Worm (Caenorhabditis elegans) whole organism, L1 larva: ENCODE data around the gene ugt-38.

Experiments
- C04F5.9 ChIP-seq: sonication (generic microtip); optimal IDR thresholded peaks from 2 replicates; lab custom pipeline; 2016; ENCODE audit warnings: missing genetic modification characterization, missing compliant biosample characterization
- C34B4.2 ChIP-seq: sonication (generic microtip); optimal IDR thresholded peaks from 2 replicates; lab custom pipeline; 2017; ENCODE audit warnings: mild to moderate bottlenecking, missing genetic modification characterization, missing compliant biosample characterization
- aha-1 ChIP-seq: fragments of 150-350 bp; optimal IDR thresholded peaks from 2 replicates; lab custom pipeline; 2014; ENCODE audit warnings: missing biosample characterization, missing genetic modification characterization
- ama-1 ChIP-seq: fragments of 150-350 bp; optimal IDR thresholded peaks from 2 replicates; lab custom pipeline; 2014
- ceh-63 ChIP-seq: fragments of 200-800 bp; sonication (Bioruptor generic); optimal IDR thresholded peaks from 2 replicates; lab custom pipeline; 2018; ENCODE audit warnings: mild to moderate bottlenecking, missing genetic modification characterization, missing compliant biosample characterization
- ceh-8 ChIP-seq: fragments of 200-800 bp; sonication (Bioruptor generic); optimal IDR thresholded peaks from 2 replicates; lab custom pipeline; 2018; ENCODE audit warnings: mild to moderate bottlenecking, missing genetic modification characterization, moderate library complexity, missing compliant biosample characterization
- dpl-1 ChIP-seq, 3 experiments: fragments of 150-350 bp in 2 of 3; sonication (generic microtip) in 1 of 3; optimal IDR thresholded peaks; 2 replicates each; lab custom pipeline; 2014 to 2017; ENCODE audit warnings: missing biosample characterization in 3 of 3, missing genetic modification characterization in 3 of 3, missing genetic modification reagents in 3 of 3
- dsc-1 ChIP-seq: sonication (generic microtip); optimal IDR thresholded peaks from 2 replicates; lab custom pipeline; 2016; ENCODE audit warnings: mild to moderate bottlenecking, missing genetic modification characterization, missing compliant biosample characterization
- efl-1 ChIP-seq, 4 experiments: fragments of 150-350 bp; optimal IDR thresholded peaks in 3 of 4; peaks in 1 of 4; 1 replicate in 1 of 4; 2 replicates in 3 of 4; lab custom pipeline; 2014; ENCODE audit warnings: missing biosample characterization in 2 of 4, missing genetic modification characterization in 2 of 4, missing genetic modification reagents in 2 of 4
- ets-5 ChIP-seq: fragments of 200-800 bp; sonication (Bioruptor generic); IDR thresholded peaks from 2 replicates; pipeline ENCODE4 v1.3.6; 2022; ENCODE audit warnings: missing genetic modification characterization, missing compliant biosample characterization
- fkh-8 ChIP-seq: sonication (generic microtip); optimal IDR thresholded peaks from 2 replicates; lab custom pipeline; 2016; ENCODE audit warnings: mild to moderate bottlenecking, missing genetic modification characterization, missing compliant biosample characterization
- fos-1 ChIP-seq: fragments of 150-350 bp; optimal IDR thresholded peaks from 2 replicates; lab custom pipeline; 2014; ENCODE audit warnings: missing biosample characterization, missing genetic modification characterization
- hlh-17 ChIP-seq: fragments of 200-800 bp; sonication (Bioruptor generic); optimal IDR thresholded peaks from 2 replicates; lab custom pipeline; 2018; ENCODE audit warnings: missing genetic modification characterization, mild to moderate bottlenecking, missing compliant biosample characterization, moderate library complexity, borderline replicate concordance
- hpl-2 ChIP-seq: fragments of 150-350 bp; optimal IDR thresholded peaks from 2 replicates; lab custom pipeline; 2014; ENCODE audit warnings: missing biosample characterization, missing genetic modification reagents, missing genetic modification characterization
- lin-13 ChIP-seq: fragments of 150-350 bp; optimal IDR thresholded peaks from 2 replicates; lab custom pipeline; 2014; ENCODE audit warnings: missing biosample characterization, missing genetic modification reagents, missing genetic modification characterization
- lin-14 ChIP-seq: fragments of 200-800 bp; sonication (Bioruptor generic); optimal IDR thresholded peaks from 2 replicates; lab custom pipeline; 2018; ENCODE audit warnings: mild to moderate bottlenecking, missing genetic modification characterization, moderate library complexity, missing compliant biosample characterization
- lin-15B ChIP-seq: fragments of 150-350 bp; sonication (generic microtip); optimal IDR thresholded peaks from 3 replicates; lab custom pipeline; 2014; ENCODE audit warnings: missing biosample characterization, missing genetic modification characterization
- lin-35 ChIP-seq, 2 experiments: fragments of 150-350 bp; optimal IDR thresholded peaks; 2 replicates each; lab custom pipeline; 2014; ENCODE audit warnings: missing biosample characterization in 2 of 2, missing genetic modification characterization in 2 of 2, missing genetic modification reagents in 2 of 2
- lir-3 ChIP-seq: sonication (generic microtip); optimal IDR thresholded peaks from 2 replicates; lab custom pipeline; 2016; ENCODE audit warnings: mild to moderate bottlenecking, missing genetic modification characterization, moderate library complexity, missing compliant biosample characterization; ENCODE audit not compliant: poor library complexity
- mep-1 ChIP-seq: fragments of 150-350 bp; optimal IDR thresholded peaks from 2 replicates; lab custom pipeline; 2014; ENCODE audit warnings: missing biosample characterization, missing genetic modification characterization
- nhr-12 ChIP-seq: sonication (generic microtip); optimal IDR thresholded peaks from 2 replicates; lab custom pipeline; 2017; ENCODE audit warnings: missing biosample characterization, missing genetic modification characterization
- nhr-237 ChIP-seq: fragments of 150-350 bp; optimal IDR thresholded peaks from 2 replicates; lab custom pipeline; 2014; ENCODE audit warnings: missing biosample characterization, missing genetic modification characterization
- nhr-71 ChIP-seq: sonication (generic microtip); optimal IDR thresholded peaks from 2 replicates; lab custom pipeline; 2016; ENCODE audit warnings: mild to moderate bottlenecking, missing genetic modification characterization, moderate library complexity, missing compliant biosample characterization
- nhr-76 ChIP-seq: sonication (generic microtip); optimal IDR thresholded peaks from 2 replicates; lab custom pipeline; 2017; ENCODE audit warnings: missing biosample characterization, missing genetic modification characterization
- nhr-77 ChIP-seq: fragments of 150-350 bp; optimal IDR thresholded peaks from 2 replicates; lab custom pipeline; 2014; ENCODE audit warnings: missing biosample characterization, missing genetic modification characterization
- pax-3 ChIP-seq: fragments of 200-800 bp; sonication (Bioruptor generic); optimal IDR thresholded peaks from 2 replicates; lab custom pipeline; 2018; ENCODE audit warnings: mild to moderate bottlenecking, missing genetic modification characterization, moderate library complexity, missing compliant biosample characterization
- pqm-1 ChIP-seq: sonication (generic microtip); optimal IDR thresholded peaks from 3 replicates; lab custom pipeline; 2017; ENCODE audit warnings: missing biosample characterization, missing genetic modification characterization
- rnt-1 ChIP-seq: sonication (generic microtip); optimal IDR thresholded peaks from 2 replicates; lab custom pipeline; 2016; ENCODE audit warnings: mild to moderate bottlenecking, missing genetic modification characterization, moderate library complexity, missing compliant biosample characterization
- snu-23 ChIP-seq: sonication (generic microtip); optimal IDR thresholded peaks from 2 replicates; lab custom pipeline; 2016; ENCODE audit warnings: missing genetic modification characterization, missing compliant biosample characterization
- sptf-1 ChIP-seq: fragments of 150-350 bp; optimal IDR thresholded peaks from 2 replicates; lab custom pipeline; 2014; ENCODE audit warnings: missing biosample characterization, missing genetic modification characterization
- tbx-2 ChIP-seq: sonication (generic microtip); optimal IDR thresholded peaks from 2 replicates; lab custom pipeline; 2016; ENCODE audit warnings: missing genetic modification characterization, missing compliant biosample characterization
- unc-30 ChIP-seq: sonication (generic microtip); optimal IDR thresholded peaks from 2 replicates; lab custom pipeline; 2017; ENCODE audit warnings: missing biosample characterization, missing genetic modification characterization
- vab-15 ChIP-seq: sonication (generic microtip); optimal IDR thresholded peaks from 2 replicates; lab custom pipeline; 2017; ENCODE audit warnings: missing genotype, mild to moderate bottlenecking, missing genetic modification characterization, missing compliant biosample characterization
- xbp-1 ChIP-seq: sonication (generic microtip); optimal IDR thresholded peaks from 2 replicates; lab custom pipeline; 2016; ENCODE audit warnings: missing genetic modification characterization, missing compliant biosample characterization

The ugt-38 gene

DNA sequence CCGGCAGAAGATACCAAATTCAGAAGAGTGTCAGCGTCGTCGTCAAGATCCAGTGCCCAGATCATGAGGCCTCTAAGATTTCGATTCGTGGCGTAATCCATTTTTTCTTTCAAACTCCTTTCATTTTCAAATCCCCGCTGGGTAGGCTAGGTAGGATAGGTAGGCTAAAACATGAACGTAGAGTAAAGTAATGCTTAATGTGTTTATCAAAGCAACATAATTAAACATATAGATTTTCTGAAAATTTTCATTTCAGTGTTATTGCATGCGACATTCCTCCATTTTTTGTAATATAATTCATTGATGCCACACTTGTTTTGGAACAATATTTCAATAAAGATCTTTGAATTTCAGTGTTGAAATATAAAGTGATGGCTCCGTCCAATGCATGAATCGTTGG, 17.8 kb downstream of the ugt-38 start, which contains the start of gene T01C4.8:
TSS of gene T01C4.8 (minus strand) at position 101 of the 400 bp plus-strand sequence.
- TF ChIP-seq sptf-1 (tag; lab: Kevin White, UChicago) (no peak), tbx-2 (tag; lab: Kevin White, UChicago) (no peak), dsc-1 (no peak), efl-1 (optimal IDR thresholded peaks at IDR 0.05; lab: Kevin White, UChicago) (no peak), efl-1 (GFP tag; optimal IDR thresholded peaks at IDR 0.05 in 1 of 2; lab: Kevin White, UChicago) (peak in 1 of 2 experiments; percentile 13)

DNA sequence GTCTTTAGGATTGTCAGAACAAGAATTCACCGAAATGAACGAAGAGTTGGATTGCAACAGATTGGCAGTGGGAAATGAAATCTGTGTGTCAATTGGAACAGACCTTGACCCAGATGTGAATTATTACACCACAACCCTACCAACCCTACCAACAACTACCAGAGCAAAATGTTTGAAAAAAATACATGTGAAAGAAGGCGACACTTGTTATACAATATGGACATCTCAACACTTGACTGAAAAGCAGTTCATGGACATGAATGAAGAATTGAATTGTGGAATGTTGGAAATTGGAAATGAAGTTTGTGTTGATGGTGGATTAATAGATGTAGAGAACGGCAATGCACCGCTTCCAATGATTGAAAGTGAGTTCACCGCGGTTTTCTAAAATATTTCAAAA, 23.3 kb downstream of the ugt-38 start:
- TF ChIP-seq vab-15: no peak
- no peak for TF ChIP-seq xbp-1 (tag; lab: Kevin White, UChicago)
- no peak for TF ChIP-seq aha-1 (tag; lab: Kevin White, UChicago)
- no peak for TF ChIP-seq lir-3
- no peak for TF ChIP-seq rnt-1
- no peak for TF ChIP-seq pax-3
- TF ChIP-seq tbx-2 (tag; lab: Kevin White, UChicago): no peak
- TF ChIP-seq lin-15B (tag; lab: Kevin White, UChicago): no peak
- TF ChIP-seq unc-30: no peak
- no peak for TF ChIP-seq lin-13 (GFP tag; lab: Kevin White, UChicago)

DNA sequence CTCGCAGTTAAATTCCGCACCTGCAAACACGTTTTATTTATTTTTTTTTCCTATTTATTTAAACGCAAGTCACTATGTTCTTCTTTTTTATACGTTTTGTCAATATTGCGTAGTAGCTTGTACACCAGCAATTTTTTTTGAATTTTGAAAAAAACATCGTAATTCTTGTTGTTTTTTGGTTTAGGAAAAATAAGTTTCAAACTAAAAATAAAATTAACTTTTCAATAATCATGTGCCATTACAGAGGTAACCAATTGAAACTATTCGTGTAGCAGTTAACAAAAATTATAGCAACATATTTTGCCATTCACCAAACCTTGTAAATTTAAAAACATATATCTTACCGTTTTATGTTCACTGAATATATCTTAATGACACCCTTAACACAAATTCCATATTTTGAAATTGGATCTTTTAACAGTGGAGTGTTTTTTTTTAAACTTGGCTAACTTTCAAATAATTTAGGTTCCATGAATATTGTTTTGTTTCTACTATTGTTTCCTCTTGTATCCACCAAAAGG, 24.0 kb downstream of the ugt-38 start, which contains the start of gene lmd-5:
TSS of gene lmd-5 (plus strand) at position 471 of the 521 bp plus-strand sequence.
- TF ChIP-seq nhr-71 (tag; lab: Kevin White, UChicago) (no peak), lir-3 (no peak), efl-1 (optimal IDR thresholded peaks at IDR 0.05; lab: Kevin White, UChicago) (no peak), efl-1 (GFP tag; optimal IDR thresholded peaks at IDR 0.05 in 1 of 2; lab: Kevin White, UChicago) (no peak)
- TF ChIP-seq, all 84 proteins: peak for 0

DNA sequence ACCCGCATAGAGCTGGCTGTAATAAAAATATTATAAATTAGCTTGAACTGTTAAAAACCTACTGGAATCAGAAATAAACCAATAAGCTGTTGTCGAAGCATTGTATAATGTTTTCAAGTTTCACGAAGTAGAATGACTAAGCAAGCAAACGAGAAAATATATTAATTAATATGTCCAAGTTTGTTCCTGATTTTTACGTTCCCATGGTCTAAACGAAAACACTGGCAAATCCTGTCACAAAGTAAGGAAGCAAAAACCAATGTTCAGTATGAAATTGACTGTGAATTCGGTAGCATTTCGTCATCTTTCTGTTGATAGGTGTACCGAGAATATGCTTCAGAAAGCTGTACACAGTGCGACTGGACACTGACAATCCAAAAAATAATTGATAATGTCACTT, 27.1 kb downstream of the ugt-38 start, which contains the start of gene srx-34:
TSS of gene srx-34 (minus strand) at position 101 of the 400 bp plus-strand sequence.
- no peak for TF ChIP-seq hpl-2 (GFP tag; lab: Kevin White, UChicago)
- TF ChIP-seq fos-1: no peak
- no peak for TF ChIP-seq ets-5 (GFP tag; lab: Robert Waterston, UW)
- TF ChIP-seq vab-15: no peak

DNA sequence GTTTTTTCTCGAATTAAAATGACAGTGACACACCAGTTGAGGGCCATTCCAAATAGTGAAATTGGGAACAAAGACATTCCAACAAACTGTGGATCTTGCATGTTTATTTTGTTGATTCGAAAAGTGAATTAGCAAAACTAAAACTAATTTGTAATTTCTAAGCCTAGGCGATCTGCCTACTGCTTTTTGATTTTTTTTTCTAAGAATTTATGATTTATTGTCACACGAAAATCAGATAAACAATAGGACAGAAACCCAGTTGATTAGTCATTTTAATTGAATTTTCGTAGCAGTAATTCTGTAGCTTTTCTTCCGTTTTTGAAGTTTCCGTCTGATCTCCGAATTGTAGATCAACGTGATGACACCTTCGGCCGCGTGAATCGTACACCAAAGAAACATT, 28.5 kb downstream of the ugt-38 start, which contains the start of gene srx-33:
TSS of gene srx-33 (minus strand) at position 101 of the 400 bp plus-strand sequence.
- TF ChIP-seq nhr-237 (no peak), nhr-76 (no peak), C34B4.2 (tag; lab: Kevin White, UChicago) (no peak), C04F5.9 (no peak), lin-14 (GFP tag; lab: Kevin White, UChicago) (no peak), nhr-77 (no peak), hlh-17 (GFP tag; lab: Kevin White, UChicago) (no peak), ama-1 (lab: Kevin White, UChicago) (no peak), xbp-1 (tag; lab: Kevin White, UChicago) (no peak), fkh-8 (tag; lab: Kevin White, UChicago) (no peak), nhr-12 (tag; lab: Kevin White, UChicago) (no peak), lin-35 (GFP tag; optimal IDR thresholded peaks at IDR 0.05; lab: Kevin White, UChicago) (no peak), snu-23 (no peak), dpl-1 (GFP tag; optimal IDR thresholded peaks at IDR 0.05; lab: Kevin White, UChicago) (no peak), vab-15 (no peak), sptf-1 (tag; lab: Kevin White, UChicago) (no peak)

DNA sequence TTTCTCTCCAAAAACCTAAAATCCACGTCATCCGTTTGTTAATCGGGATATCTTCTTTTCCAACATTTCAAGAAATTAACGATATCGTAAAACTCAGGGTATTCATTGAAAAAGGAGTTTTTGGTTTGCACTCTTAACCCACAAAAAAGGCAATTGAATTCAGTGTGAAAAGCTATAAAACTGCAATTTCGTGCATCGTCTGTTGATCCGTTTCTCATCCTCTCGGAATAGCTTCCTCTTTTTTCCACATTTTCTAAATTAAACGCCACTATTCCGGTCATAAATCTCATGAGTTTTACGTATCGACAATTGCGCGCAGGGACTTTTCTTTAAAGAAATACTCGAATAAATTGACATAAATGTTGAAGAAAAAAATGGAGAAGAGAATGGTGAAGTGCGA, 35.0 kb downstream of the ugt-38 start:
- TF ChIP-seq ceh-8 (GFP tag; lab: Kevin White, UChicago) (no peak), mep-1 (tag; lab: Kevin White, UChicago) (no peak), nhr-12 (tag; lab: Kevin White, UChicago) (no peak), aha-1 (tag; lab: Kevin White, UChicago) (no peak), xbp-1 (tag; lab: Kevin White, UChicago) (no peak), ceh-63 (GFP tag; lab: Kevin White, UChicago) (peak; percentile 84), ets-5 (GFP tag; lab: Robert Waterston, UW) (no peak), pqm-1 (tag; lab: Kevin White, UChicago) (no peak)
